Worm (Caenorhabditis elegans) whole organism, L4 larva: ENCODE data around the gene zip-5.

ENCODE experiments used
- F10B5.3 ChIP-seq: sonication (generic microtip); optimal IDR thresholded peaks from 2 replicates; lab custom pipeline; 2016; ENCODE audit warnings: mild to moderate bottlenecking, missing genetic modification characterization, missing compliant biosample characterization
- F49E8.2 ChIP-seq: sonication (generic microtip); optimal IDR thresholded peaks from 2 replicates; lab custom pipeline; 2016; ENCODE audit warnings: missing compliant biosample characterization, mild to moderate bottlenecking, missing genetic modification characterization, borderline replicate concordance
- T20F7.1 ChIP-seq: fragments of 200-800 bp; sonication (Bioruptor generic); optimal IDR thresholded peaks from 2 replicates; lab custom pipeline; 2018; ENCODE audit warnings: mild to moderate bottlenecking, missing genetic modification characterization, missing compliant biosample characterization
- Y105C5A.15 ChIP-seq: fragments of 200-800 bp; sonication (Bioruptor generic); IDR thresholded peaks from 2 replicates; pipeline ENCODE4 v1.3.6; 2022; ENCODE audit warnings: missing genetic modification characterization, missing compliant biosample characterization
- Y5F2A.4 ChIP-seq: fragments of 200-800 bp; sonication (Bioruptor generic); optimal IDR thresholded peaks from 2 replicates; lab custom pipeline; 2018; ENCODE audit warnings: mild to moderate bottlenecking, missing genetic modification characterization, missing compliant biosample characterization
- aha-1 ChIP-seq: fragments of 150-350 bp; peaks from one replicate; lab custom pipeline; 2014; ENCODE audit warnings: missing biosample characterization, missing genetic modification characterization
- aly-2 ChIP-seq: sonication (generic microtip); optimal IDR thresholded peaks from 2 replicates; lab custom pipeline; 2018; ENCODE audit warnings: missing biosample characterization, missing genetic modification characterization
- ama-1 ChIP-seq: fragments of 150-350 bp; optimal IDR thresholded peaks from 2 replicates; lab custom pipeline; 2014; ENCODE audit warnings: inconsistent platforms, mixed read lengths
- attf-4 ChIP-seq: sonication (generic microtip); optimal IDR thresholded peaks from 3 replicates; lab custom pipeline; 2017; ENCODE audit warnings: missing biosample characterization, missing genetic modification characterization
- ceh-28 ChIP-seq: fragments of 150-350 bp; optimal IDR thresholded peaks from 2 replicates; lab custom pipeline; 2014; ENCODE audit warnings: missing biosample characterization, missing genetic modification reagents, missing genetic modification characterization
- ceh-44 ChIP-seq: fragments of 200-800 bp; sonication (Bioruptor generic); IDR thresholded peaks from 2 replicates; pipeline ENCODE4 v1.3.6; 2022; ENCODE audit warnings: missing genetic modification reagents, missing genetic modification characterization, missing compliant biosample characterization
- ceh-62 ChIP-seq: sonication (generic microtip); optimal IDR thresholded peaks from 2 replicates; lab custom pipeline; 2017; ENCODE audit warnings: missing biosample characterization, missing genetic modification characterization
- cey-2 ChIP-seq: sonication (generic microtip); optimal IDR thresholded peaks from 3 replicates; lab custom pipeline; 2017; ENCODE audit warnings: missing genetic modification characterization, mild to moderate bottlenecking, missing compliant biosample characterization, antibody characterized with exemption, borderline replicate concordance; ENCODE audit not compliant: insufficient read depth
- ctbp-1 ChIP-seq: fragments of 200-800 bp; sonication (Bioruptor generic); IDR thresholded peaks from 2 replicates; pipeline ENCODE4 v1.3.6; 2022; ENCODE audit warnings: missing genetic modification reagents, missing genetic modification characterization, missing compliant biosample characterization
- daf-19 ChIP-seq: fragments of 200-800 bp; sonication (Bioruptor generic); conservative IDR thresholded peaks from 2 replicates; pipeline ENCODE4 v1.3.6; 2022; ENCODE audit warnings: missing genetic modification characterization, missing compliant biosample characterization
- daf-8 ChIP-seq: fragments of 200-800 bp; sonication (Bioruptor generic); IDR thresholded peaks from 2 replicates; pipeline ENCODE4 v1.3.6; 2022; ENCODE audit warnings: missing genetic modification characterization, missing compliant biosample characterization
- dmd-6 ChIP-seq: fragments of 200-800 bp; sonication (Bioruptor generic); IDR thresholded peaks from 2 replicates; pipeline ENCODE4 v1.3.6; 2022; ENCODE audit warnings: missing genetic modification reagents, missing genetic modification characterization, missing compliant biosample characterization
- dmd-9 ChIP-seq: fragments of 200-800 bp; sonication (Bioruptor generic); IDR thresholded peaks from 2 replicates; pipeline ENCODE4 v1.3.6; 2022; ENCODE audit warnings: missing genetic modification reagents, missing genetic modification characterization, missing compliant biosample characterization
- dpl-1 ChIP-seq: fragments of 150-350 bp; optimal IDR thresholded peaks from 2 replicates; lab custom pipeline; 2014; ENCODE audit warnings: missing biosample characterization, missing genetic modification reagents, missing genetic modification characterization
- hif-1 ChIP-seq, 2 experiments: sonication (generic microtip); optimal IDR thresholded peaks; 2 replicates each; lab custom pipeline; 2016 to 2017; ENCODE audit warnings: missing compliant biosample characterization in 2 of 2, missing genetic modification characterization in 2 of 2, missing genetic modification reagents in 2 of 2, missing genotype in 2 of 2, mild to moderate bottlenecking in 1 of 2
- hlh-30 ChIP-seq: sonication (generic microtip); optimal IDR thresholded peaks from 2 replicates; lab custom pipeline; 2017; ENCODE audit warnings: antibody characterized with exemption, mild to moderate bottlenecking, missing genetic modification characterization, missing compliant biosample characterization; ENCODE audit not compliant: insufficient read depth
- hmg-1.1 ChIP-seq: fragments of 200-800 bp; sonication (Bioruptor generic); IDR thresholded peaks from 2 replicates; pipeline ENCODE4 v1.3.6; 2022; ENCODE audit warnings: missing genetic modification reagents, missing genetic modification characterization, missing compliant biosample characterization
- jun-1 ChIP-seq: fragments of 150-350 bp; optimal IDR thresholded peaks from 2 replicates; lab custom pipeline; 2014; ENCODE audit warnings: missing biosample characterization, missing genetic modification reagents, missing genetic modification characterization
- lin-1 ChIP-seq: fragments of 200-800 bp; sonication (Bioruptor generic); IDR thresholded peaks from 2 replicates; pipeline ENCODE4 v1.3.6; 2022; ENCODE audit warnings: missing genetic modification reagents, missing genetic modification characterization, missing compliant biosample characterization
- lin-38 ChIP-seq: fragments of 200-800 bp; sonication (Bioruptor generic); IDR thresholded peaks from 2 replicates; pipeline ENCODE4 v1.3.6; 2022; ENCODE audit warnings: missing genetic modification reagents, missing genetic modification characterization, missing compliant biosample characterization
- lir-3 ChIP-seq: sonication (generic microtip); optimal IDR thresholded peaks from 2 replicates; lab custom pipeline; 2016; ENCODE audit warnings: mild to moderate bottlenecking, missing genetic modification characterization, missing compliant biosample characterization
- lsy-2 ChIP-seq, 2 experiments: fragments of 150-350 bp in 1 of 2; sonication (generic microtip) in 1 of 2; optimal IDR thresholded peaks; 2 replicates each; lab custom pipeline; 2014 to 2017; ENCODE audit warnings: missing biosample characterization in 2 of 2, missing genetic modification characterization in 2 of 2
- mes-2 ChIP-seq: sonication (generic microtip); optimal IDR thresholded peaks from 2 replicates; lab custom pipeline; 2016; ENCODE audit warnings: missing genotype, mild to moderate bottlenecking, missing genetic modification characterization, missing compliant biosample characterization; ENCODE audit not compliant: poor library complexity, severe bottlenecking
- mxl-3 ChIP-seq: fragments of 200-800 bp; sonication (Bioruptor generic); optimal IDR thresholded peaks from 2 replicates; lab custom pipeline; 2018; ENCODE audit warnings: mild to moderate bottlenecking, missing genetic modification characterization, missing compliant biosample characterization
- nhr-10 ChIP-seq: fragments of 150-350 bp; optimal IDR thresholded peaks from 2 replicates; lab custom pipeline; 2014; ENCODE audit warnings: missing biosample characterization, missing genetic modification characterization
- nhr-11 ChIP-seq: fragments of 150-350 bp; optimal IDR thresholded peaks from 2 replicates; lab custom pipeline; 2014; ENCODE audit warnings: missing biosample characterization, missing genetic modification characterization
- nhr-111 ChIP-seq: fragments of 200-800 bp; sonication (Bioruptor generic); optimal IDR thresholded peaks from 2 replicates; lab custom pipeline; 2018; ENCODE audit warnings: mild to moderate bottlenecking, missing genetic modification characterization, missing compliant biosample characterization
- nhr-42 ChIP-seq: fragments of 200-800 bp; sonication (Bioruptor generic); IDR thresholded peaks from 2 replicates; pipeline ENCODE4 v1.3.6; 2022; ENCODE audit warnings: missing genetic modification characterization, missing compliant biosample characterization
- nhr-76 ChIP-seq: fragments of 150-350 bp; optimal IDR thresholded peaks from 2 replicates; lab custom pipeline; 2014; ENCODE audit warnings: missing biosample characterization, missing genetic modification characterization
- nhr-77 ChIP-seq: fragments of 150-350 bp; optimal IDR thresholded peaks from 2 replicates; lab custom pipeline; 2014; ENCODE audit warnings: missing biosample characterization, missing genetic modification characterization
- pha-4 ChIP-seq, 2 experiments: fragments of 150-350 bp in 1 of 2; fragments of 200-800 bp in 1 of 2; sonication (Bioruptor generic) in 1 of 2; IDR thresholded peaks in 1 of 2; optimal IDR thresholded peaks in 1 of 2; 2 replicates each; pipeline versions ENCODE4 v1.3.6 to Lab custom; 2014 to 2022; ENCODE audit warnings: missing genetic modification characterization in 2 of 2, missing genetic modification reagents in 2 of 2, missing biosample characterization in 1 of 2, missing compliant biosample characterization in 1 of 2
- php-3 ChIP-seq: fragments of 200-800 bp; sonication (Bioruptor generic); IDR thresholded peaks from 2 replicates; pipeline ENCODE4 v1.3.6; 2022; ENCODE audit warnings: missing genetic modification reagents, missing genetic modification characterization, missing compliant biosample characterization
- pqm-1 ChIP-seq: sonication (generic microtip); optimal IDR thresholded peaks from 2 replicates; lab custom pipeline; 2017; ENCODE audit warnings: missing biosample characterization, missing genetic modification characterization
- saeg-2 ChIP-seq: fragments of 200-800 bp; sonication (Bioruptor generic); IDR thresholded peaks from 2 replicates; pipeline ENCODE4 v1.3.6; 2022; ENCODE audit warnings: missing genetic modification reagents, missing genetic modification characterization, missing compliant biosample characterization
- sdz-12 ChIP-seq: fragments of 200-800 bp; sonication (Bioruptor generic); optimal IDR thresholded peaks from 2 replicates; lab custom pipeline; 2018; ENCODE audit warnings: mild to moderate bottlenecking, missing genetic modification characterization, missing compliant biosample characterization
- spr-1 ChIP-seq: sonication (generic microtip); optimal IDR thresholded peaks from 2 replicates; lab custom pipeline; 2016; ENCODE audit warnings: mild to moderate bottlenecking, missing genetic modification characterization, missing compliant biosample characterization
- spr-3 ChIP-seq: fragments of 200-800 bp; sonication (Bioruptor generic); optimal IDR thresholded peaks from 2 replicates; lab custom pipeline; 2018; ENCODE audit warnings: mild to moderate bottlenecking, missing genetic modification characterization, missing compliant biosample characterization
- tag-97 ChIP-seq: fragments of 200-800 bp; sonication (Bioruptor generic); IDR thresholded peaks from 2 replicates; pipeline ENCODE4 v1.3.6; 2022; ENCODE audit warnings: missing genetic modification characterization, missing compliant biosample characterization
- tra-1 ChIP-seq: fragments of 200-800 bp; sonication (Bioruptor generic); IDR thresholded peaks from 2 replicates; pipeline ENCODE4 v1.3.6; 2022; ENCODE audit warnings: missing genetic modification reagents, missing genetic modification characterization, missing compliant biosample characterization
- unc-130 ChIP-seq: sonication (generic microtip); optimal IDR thresholded peaks from 2 replicates; lab custom pipeline; 2016; ENCODE audit warnings: missing genetic modification reagents, missing genetic modification characterization, missing compliant biosample characterization
- unc-62 ChIP-seq, 3 experiments: fragments of 150-350 bp in 1 of 3; sonication (generic microtip); optimal IDR thresholded peaks in 2 of 3; peaks in 1 of 3; 1 replicate in 1 of 3; 2 replicates in 2 of 3; lab custom pipeline; 2014 to 2017; ENCODE audit warnings: missing biosample characterization in 3 of 3, missing genetic modification characterization in 3 of 3, missing genetic modification reagents in 3 of 3, missing genotype in 1 of 3
- zag-1 ChIP-seq: fragments of 150-350 bp; optimal IDR thresholded peaks from 2 replicates; lab custom pipeline; 2014; ENCODE audit warnings: missing biosample characterization, missing genetic modification characterization
- zfp-2 ChIP-seq: sonication (generic microtip); optimal IDR thresholded peaks from 2 replicates; lab custom pipeline; 2016; ENCODE audit warnings: mild to moderate bottlenecking, missing genetic modification characterization, missing compliant biosample characterization
- zfp-3 ChIP-seq: fragments of 200-800 bp; sonication (Bioruptor generic); conservative IDR thresholded peaks from 2 replicates; pipeline ENCODE4 v1.3.6; 2022; ENCODE audit warnings: missing genetic modification reagents, missing genetic modification characterization, missing compliant biosample characterization
- zip-2 ChIP-seq: fragments of 150-350 bp; optimal IDR thresholded peaks from 2 replicates; lab custom pipeline; 2014; ENCODE audit warnings: missing biosample characterization, missing genetic modification characterization

Gene zip-5

ce11 chrV:13269228-13269630 lies 4.9 kb downstream of the zip-5 start (continued):
- peak; percentile 32 to 59 for TF ChIP-seq lsy-2 (tag; optimal IDR thresholded peaks at IDR 0.05; lab: Kevin White, UChicago)
- peak; percentile 66; the same call in 1 of the 2 replicates for TF ChIP-seq lin-1
- no peak for TF ChIP-seq sdz-12
- no peak for TF ChIP-seq Y5F2A.4 (GFP tag; lab: Kevin White, UChicago)
- no peak for TF ChIP-seq daf-8 (GFP tag; lab: Robert Waterston, UW)
- no peak for TF ChIP-seq ceh-44 (GFP tag; lab: Robert Waterston, UW)
- TF ChIP-seq unc-62 (GFP tag; optimal IDR thresholded peaks at IDR 0.05 in 1 of 2; lab: Kevin White, UChicago), result peak in 1 of 2 experiments; percentile 51
- no peak for TF ChIP-seq unc-62 (tag; optimal IDR thresholded peaks at IDR 0.05; lab: Kevin White, UChicago)
- TF ChIP-seq T20F7.1 (GFP tag; lab: Kevin White, UChicago), result peak; percentile 39
- no peak for TF ChIP-seq cey-2 (tag; lab: Kevin White, UChicago)
- peak; percentile 64 for TF ChIP-seq tra-1 (GFP tag; lab: Robert Waterston, UW)
- peak; percentile 80; the same call in 1 of the 2 replicates for TF ChIP-seq php-3
- TF ChIP-seq dmd-6, result peak; percentile 82
- no peak for TF ChIP-seq F10B5.3
- no peak for TF ChIP-seq saeg-2
- TF ChIP-seq hif-1 (tag; optimal IDR thresholded peaks at IDR 0.05; lab: Kevin White, UChicago), result peak in 1 of 2 experiments; percentile 17
- TF ChIP-seq nhr-11 (tag; lab: Kevin White, UChicago), result no peak
- no peak for TF ChIP-seq nhr-77 (tag; lab: Kevin White, UChicago)
- TF ChIP-seq mes-2, result peak; percentile 21
- no peak for TF ChIP-seq daf-19 (GFP tag; lab: Robert Waterston, UW)
- TF ChIP-seq attf-4 (tag; lab: Kevin White, UChicago), result no peak
- no peak for TF ChIP-seq hmg-1.1 (GFP tag; lab: Robert Waterston, UW)
- TF ChIP-seq dmd-9, result no peak
- TF ChIP-seq pha-4 (GFP tag; IDR thresholded peaks at IDR 0.05; lab: Robert Waterston, UW), result no peak; the same call in 1 of the 2 replicates
- TF ChIP-seq pha-4 (tag; optimal IDR thresholded peaks at IDR 0.05; lab: Kevin White, UChicago), result no peak
- TF ChIP-seq aha-1 (tag; lab: Kevin White, UChicago), result peak; percentile 92
- TF ChIP-seq mxl-3 (GFP tag; lab: Kevin White, UChicago), result no peak
- no peak for TF ChIP-seq nhr-10 (tag; lab: Kevin White, UChicago)
- TF ChIP-seq nhr-76, result no peak
- no peak for TF ChIP-seq spr-3 (GFP tag; lab: Kevin White, UChicago)
- TF ChIP-seq dpl-1 (GFP tag; lab: Kevin White, UChicago), result no peak
- no peak for TF ChIP-seq ceh-62 (tag; lab: Kevin White, UChicago)
- peak; percentile 80 for TF ChIP-seq hlh-30 (tag; lab: Kevin White, UChicago)
- TF ChIP-seq zfp-2 (tag; lab: Kevin White, UChicago), result no peak
- no peak for TF ChIP-seq spr-1 (tag; lab: Kevin White, UChicago)
- TF ChIP-seq ctbp-1 (GFP tag; lab: Robert Waterston, UW), result no peak
- no peak for TF ChIP-seq F49E8.2
- TF ChIP-seq zfp-3 (GFP tag; lab: Robert Waterston, UW), result no peak
- TF ChIP-seq jun-1 (tag; lab: Kevin White, UChicago), result peak; percentile 41
- no peak for TF ChIP-seq unc-130 (GFP tag; lab: Kevin White, UChicago)
- 0 out of 2 replicates have a peak, but pooled peaks have one; percentile 35 for TF ChIP-seq Y105C5A.15 (GFP tag; lab: Robert Waterston, UW)
- TF ChIP-seq tag-97 (GFP tag; lab: Robert Waterston, UW), result no peak
- no peak for TF ChIP-seq ceh-28 (tag; lab: Kevin White, UChicago)
- TF ChIP-seq zag-1 (tag; lab: Kevin White, UChicago), result no peak
- TF ChIP-seq ama-1 (lab: Kevin White, UChicago), result no peak
- TF ChIP-seq aly-2 (tag; lab: Kevin White, UChicago), result no peak
- no peak for TF ChIP-seq lir-3 (tag; lab: Kevin White, UChicago)
- peak; percentile 6; the same call in 1 of the 2 replicates for TF ChIP-seq lin-38 (GFP tag; lab: Robert Waterston, UW)
- TF ChIP-seq nhr-42 (GFP tag; lab: Robert Waterston, UW), result no peak
- no peak for TF ChIP-seq nhr-111
- TF ChIP-seq pqm-1 (tag; lab: Kevin White, UChicago), result peak; percentile 81
- no peak for TF ChIP-seq zip-2 (tag; lab: Kevin White, UChicago)
